Worm (Caenorhabditis elegans) whole organism, early embryonic: ENCODE results near the gene F42A6.6.

Experiments
- B0310.2 ChIP-seq: sonication (generic microtip); optimal IDR thresholded peaks from 2 replicates; lab custom pipeline; 2016; ENCODE audit warnings: mild to moderate bottlenecking, missing genetic modification characterization, missing compliant biosample characterization
- F13C5.2 ChIP-seq: sonication (generic microtip); optimal IDR thresholded peaks from 2 replicates; lab custom pipeline; 2017; ENCODE audit warnings: mild to moderate bottlenecking, missing genetic modification characterization, inconsistent platforms, missing compliant biosample characterization
- ama-1 ChIP-seq: fragments of 150-350 bp; optimal IDR thresholded peaks from 2 replicates; lab custom pipeline; 2014
- ceh-13 ChIP-seq: fragments of 200-800 bp; sonication (Bioruptor generic); optimal IDR thresholded peaks from 2 replicates; lab custom pipeline; 2018; ENCODE audit warnings: mild to moderate bottlenecking, missing genetic modification characterization, missing compliant biosample characterization
- ceh-36 ChIP-seq: sonication (generic microtip); optimal IDR thresholded peaks from 2 replicates; lab custom pipeline; 2016; ENCODE audit warnings: missing genetic modification characterization, inconsistent platforms, missing compliant biosample characterization
- hmbx-1 ChIP-seq: sonication (generic microtip); optimal IDR thresholded peaks from 2 replicates; lab custom pipeline; 2016; ENCODE audit warnings: mild to moderate bottlenecking, missing genetic modification characterization, missing compliant biosample characterization
- sea-1 ChIP-seq: fragments of 200-800 bp; sonication (Bioruptor generic); conservative IDR thresholded peaks from 2 replicates; pipeline ENCODE4 v1.3.6; 2022; ENCODE audit warnings: missing genetic modification characterization, missing compliant biosample characterization
- tbx-37 ChIP-seq: fragments of 200-800 bp; sonication (Bioruptor generic); conservative IDR thresholded peaks from 2 replicates; pipeline ENCODE4 v1.3.6; 2022; ENCODE audit warnings: missing genetic modification reagents, missing genetic modification characterization, missing compliant biosample characterization
- tra-4 ChIP-seq: sonication (generic microtip); optimal IDR thresholded peaks from 2 replicates; lab custom pipeline; 2017; ENCODE audit warnings: missing genetic modification characterization, missing compliant biosample characterization

- TF ChIP-seq hmbx-1 (no peak), tra-4 (tag; lab: Kevin White, UChicago) (no peak), ama-1 (lab: Kevin White, UChicago) (no peak), F13C5.2 (tag; lab: Kevin White, UChicago) (peak; percentile 35), ceh-36 (tag; lab: Kevin White, UChicago) (no peak), sea-1 (no peak), tbx-37 (no peak), ceh-13 (GFP tag; lab: Kevin White, UChicago) (no peak), B0310.2 (tag; lab: Kevin White, UChicago) (no peak)
Measured at ce11 chrIV:3338676-3339075, 2.0 kb upstream of the F42A6.6 start, which contains the start of gene hrpa-1.
